Fruit fly (Drosophila melanogaster): ENCODE results near the gene CG31220.

The CG31220 gene

dm6 chr3R:19641498-19642065 lies 6.7 kb upstream of the CG31220 start (continued):
- TF ChIP-seq CG17359 (tag; optimal IDR thresholded peaks at IDR 0.05) (peak; percentile 94), az2 (GFP tag; optimal IDR thresholded peaks at IDR 0.05) (peak; percentile 76), CG42726 (GFP tag; IDR thresholded peaks at IDR 0.05; ENCODE audit: partially characterized antibody) (no peak), odd (GFP tag; optimal IDR thresholded peaks at IDR 0.05) (peak; percentile 87), CG12659 (GFP tag; optimal IDR thresholded peaks at IDR 0.05) (peak; percentile 81), H15 (GFP tag; IDR thresholded peaks at IDR 0.05) (peak; percentile 84), ab (GFP tag; optimal IDR thresholded peaks at IDR 0.05) (no peak), bcd (GFP tag; optimal IDR thresholded peaks at IDR 0.05) (peak; percentile 76), cg (GFP tag; optimal IDR thresholded peaks at IDR 0.05) (peak; percentile 16), CG43689 (GFP tag; IDR thresholded peaks at IDR 0.05) (peak; percentile 84), Sox102F (GFP tag; optimal IDR thresholded peaks at IDR 0.05) (peak; percentile 93), CG2129 (GFP tag; IDR thresholded peaks at IDR 0.05; ENCODE audit: partially characterized antibody) (no peak), seq (GFP tag; IDR thresholded peaks at IDR 0.05) (peak; percentile 92), grn (GFP tag; optimal IDR thresholded peaks at IDR 0.05) (no peak), kni (GFP tag; optimal IDR thresholded peaks at IDR 0.05) (no peak), amos (GFP tag; IDR thresholded peaks at IDR 0.05; ENCODE audit: partially characterized antibody) (no peak), CG8388 (GFP tag; optimal IDR thresholded peaks at IDR 0.05) (peak; percentile 85), CG11398 (GFP tag; optimal IDR thresholded peaks at IDR 0.05) (peak; percentile 40), CG31224 (GFP tag; IDR thresholded peaks at IDR 0.05) (peak; percentile 78), CG11456 (GFP tag; IDR thresholded peaks at IDR 0.05) (peak; percentile 89), Bteb2 (GFP tag; optimal IDR thresholded peaks at IDR 0.05) (peak; percentile 80), Camta (GFP tag; optimal IDR thresholded peaks at IDR 0.05) (peak; percentile 56), danr (GFP tag; IDR thresholded peaks at IDR 0.05) (peak; percentile 74), chn (GFP tag; optimal IDR thresholded peaks at IDR 0.05) (no peak), CG6854 (GFP tag; optimal IDR thresholded peaks at IDR 0.05) (peak; percentile 85), so (GFP tag; IDR thresholded peaks at IDR 0.05) (peak; percentile 82), crp (GFP tag; optimal IDR thresholded peaks at IDR 0.05) (no peak), D19B (GFP tag; optimal IDR thresholded peaks at IDR 0.05) (peak; percentile 62), en (GFP tag; optimal IDR thresholded peaks at IDR 0.05) (no peak), Ets97D (GFP tag; optimal IDR thresholded peaks at IDR 0.05) (no peak), CG10654 (GFP tag; optimal IDR thresholded peaks at IDR 0.05) (peak; percentile 66), CG18619 (GFP tag; optimal IDR thresholded peaks at IDR 0.05) (peak; percentile 77), slbo (GFP tag; IDR thresholded peaks at IDR 0.05) (peak; percentile 84), Rx (GFP tag; IDR thresholded peaks at IDR 0.05) (peak; percentile 76), scrt (GFP tag; optimal IDR thresholded peaks at IDR 0.05) (peak; percentile 64), E2f2 (GFP tag; IDR thresholded peaks at IDR 0.05) (peak; percentile 65; the same call in 1 of the 2 replicates), wek (GFP tag; optimal IDR thresholded peaks at IDR 0.05) (peak; percentile 56), C15 (GFP tag; IDR thresholded peaks at IDR 0.05) (peak; percentile 82; the same call in 2 of the 3 replicates), CG17361 (GFP tag; IDR thresholded peaks at IDR 0.05) (peak; percentile 77; the same call in 2 of the 3 replicates), pros (GFP tag; optimal IDR thresholded peaks at IDR 0.05) (peak; percentile 5), CG8089 (GFP tag; optimal IDR thresholded peaks at IDR 0.05) (no peak), Dfd (GFP tag; optimal IDR thresholded peaks at IDR 0.05) (no peak), tx (GFP tag; optimal IDR thresholded peaks at IDR 0.05) (no peak), Drgx (GFP tag; IDR thresholded peaks at IDR 0.05) (peak; percentile 91), croc (GFP tag; conservative IDR thresholded peaks at IDR 0.05) (peak; percentile 32; the same call in 1 of the 3 replicates), NK7.1 (GFP tag; optimal IDR thresholded peaks at IDR 0.05) (peak; percentile 64), dmrt99B (tag; optimal IDR thresholded peaks at IDR 0.05) (peak; percentile 92), Asciz (GFP tag; optimal IDR thresholded peaks at IDR 0.05) (peak; percentile 90), CG3163 (GFP tag; optimal IDR thresholded peaks at IDR 0.05) (no peak), jumu (GFP tag; optimal IDR thresholded peaks at IDR 0.05) (peak; percentile 31)
